Worm (Caenorhabditis elegans) whole organism, L4 larva: ENCODE data around the gene nas-3.

Source experiments
- F10B5.3 ChIP-seq: sonication (generic microtip); optimal IDR thresholded peaks from 2 replicates; lab custom pipeline; 2016; ENCODE audit warnings: mild to moderate bottlenecking, missing genetic modification characterization, missing compliant biosample characterization
- F37D6.2 ChIP-seq: sonication (generic microtip); optimal IDR thresholded peaks from 2 replicates; lab custom pipeline; 2016; ENCODE audit warnings: mild to moderate bottlenecking, missing genetic modification characterization, missing compliant biosample characterization
- F44E2.7 ChIP-seq: fragments of 200-800 bp; sonication (Bioruptor generic); IDR thresholded peaks from 2 replicates; pipeline ENCODE4 v2.1.2; 2022; ENCODE audit warnings: missing genetic modification characterization, missing compliant biosample characterization
- F49E8.2 ChIP-seq: sonication (generic microtip); optimal IDR thresholded peaks from 2 replicates; lab custom pipeline; 2016; ENCODE audit warnings: missing compliant biosample characterization, mild to moderate bottlenecking, missing genetic modification characterization, borderline replicate concordance
- Y5F2A.4 ChIP-seq: fragments of 200-800 bp; sonication (Bioruptor generic); optimal IDR thresholded peaks from 2 replicates; lab custom pipeline; 2018; ENCODE audit warnings: mild to moderate bottlenecking, missing genetic modification characterization, missing compliant biosample characterization
- Y75B8A.6 ChIP-seq: fragments of 200-800 bp; sonication (Bioruptor generic); IDR thresholded peaks from 2 replicates; pipeline ENCODE4 v1.3.6; 2022; ENCODE audit warnings: missing genetic modification reagents, missing genetic modification characterization, missing compliant biosample characterization
- ZK337.2 ChIP-seq: fragments of 200-800 bp; sonication (Bioruptor generic); IDR thresholded peaks from 2 replicates; pipeline ENCODE4 v1.3.6; 2022; ENCODE audit warnings: missing genetic modification reagents, missing genetic modification characterization, missing compliant biosample characterization
- attf-4 ChIP-seq: sonication (generic microtip); optimal IDR thresholded peaks from 3 replicates; lab custom pipeline; 2017; ENCODE audit warnings: missing biosample characterization, missing genetic modification characterization
- ceh-44 ChIP-seq: fragments of 200-800 bp; sonication (Bioruptor generic); IDR thresholded peaks from 2 replicates; pipeline ENCODE4 v1.3.6; 2022; ENCODE audit warnings: missing genetic modification reagents, missing genetic modification characterization, missing compliant biosample characterization
- ceh-82 ChIP-seq: sonication (generic microtip); optimal IDR thresholded peaks from 2 replicates; lab custom pipeline; 2017; ENCODE audit warnings: missing biosample characterization, missing genetic modification characterization
- ces-1 ChIP-seq: fragments of 150-350 bp; sonication (generic microtip); optimal IDR thresholded peaks from 4 replicates; lab custom pipeline; 2014; ENCODE audit warnings: missing biosample characterization, missing genetic modification reagents, missing genetic modification characterization
- cey-2 ChIP-seq: sonication (generic microtip); optimal IDR thresholded peaks from 3 replicates; lab custom pipeline; 2017; ENCODE audit warnings: missing genetic modification characterization, mild to moderate bottlenecking, missing compliant biosample characterization, antibody characterized with exemption, borderline replicate concordance; ENCODE audit not compliant: insufficient read depth
- daf-12 ChIP-seq: fragments of 150-350 bp; optimal IDR thresholded peaks from 2 replicates; lab custom pipeline; 2014; ENCODE audit warnings: missing biosample characterization, missing genetic modification reagents, missing genetic modification characterization
- daf-16 ChIP-seq, 3 experiments: sonication (generic microtip); optimal IDR thresholded peaks; 2 replicates each; lab custom pipeline; 2016 to 2017; ENCODE audit warnings: missing genetic modification characterization in 3 of 3, missing genetic modification reagents in 3 of 3, mild to moderate bottlenecking in 2 of 3, missing compliant biosample characterization in 2 of 3, missing biosample characterization in 1 of 3, moderate library complexity in 1 of 3
- daf-19 ChIP-seq: fragments of 200-800 bp; sonication (Bioruptor generic); conservative IDR thresholded peaks from 2 replicates; pipeline ENCODE4 v1.3.6; 2022; ENCODE audit warnings: missing genetic modification characterization, missing compliant biosample characterization
- dmd-8 ChIP-seq: fragments of 200-800 bp; sonication (Bioruptor generic); IDR thresholded peaks from 2 replicates; pipeline ENCODE4 v1.3.6; 2022; ENCODE audit warnings: missing genetic modification characterization, missing compliant biosample characterization
- dpl-1 ChIP-seq: fragments of 150-350 bp; optimal IDR thresholded peaks from 2 replicates; lab custom pipeline; 2014; ENCODE audit warnings: missing biosample characterization, missing genetic modification reagents, missing genetic modification characterization
- duxl-1 ChIP-seq: sonication (generic microtip); optimal IDR thresholded peaks from 2 replicates; lab custom pipeline; 2016; ENCODE audit warnings: mild to moderate bottlenecking, missing genetic modification characterization, moderate library complexity, missing compliant biosample characterization; ENCODE audit not compliant: poor library complexity
- dve-1 ChIP-seq: sonication (generic microtip); optimal IDR thresholded peaks from 2 replicates; lab custom pipeline; 2017; ENCODE audit warnings: antibody characterized with exemption, mild to moderate bottlenecking, missing genetic modification characterization, missing compliant biosample characterization; ENCODE audit not compliant: insufficient read depth
- egl-27 ChIP-seq: sonication (generic microtip); optimal IDR thresholded peaks from 3 replicates; lab custom pipeline; 2017; ENCODE audit warnings: missing biosample characterization, missing genetic modification reagents, missing genetic modification characterization
- jun-1 ChIP-seq: fragments of 150-350 bp; optimal IDR thresholded peaks from 2 replicates; lab custom pipeline; 2014; ENCODE audit warnings: missing biosample characterization, missing genetic modification reagents, missing genetic modification characterization
- lim-7 ChIP-seq: fragments of 200-800 bp; sonication (Bioruptor generic); IDR thresholded peaks from 2 replicates; pipeline ENCODE4 v1.3.6; 2022; ENCODE audit warnings: missing genetic modification characterization, missing compliant biosample characterization
- lin-1 ChIP-seq: fragments of 200-800 bp; sonication (Bioruptor generic); IDR thresholded peaks from 2 replicates; pipeline ENCODE4 v1.3.6; 2022; ENCODE audit warnings: missing genetic modification reagents, missing genetic modification characterization, missing compliant biosample characterization
- lin-15B ChIP-seq: fragments of 150-350 bp; sonication (generic microtip); optimal IDR thresholded peaks from 3 replicates; lab custom pipeline; 2014; ENCODE audit warnings: missing biosample characterization, missing genetic modification characterization
- lin-38 ChIP-seq: fragments of 200-800 bp; sonication (Bioruptor generic); IDR thresholded peaks from 2 replicates; pipeline ENCODE4 v1.3.6; 2022; ENCODE audit warnings: missing genetic modification reagents, missing genetic modification characterization, missing compliant biosample characterization
- mdt-29 ChIP-seq: fragments of 200-800 bp; sonication (Bioruptor generic); IDR thresholded peaks from 2 replicates; pipeline ENCODE4 v1.3.6; 2022; ENCODE audit warnings: missing genetic modification reagents, missing genetic modification characterization, missing compliant biosample characterization
- mep-1 ChIP-seq: fragments of 150-350 bp; sonication (generic microtip); optimal IDR thresholded peaks from 3 replicates; lab custom pipeline; 2014; ENCODE audit warnings: missing biosample characterization, missing genetic modification characterization
- mxl-2 ChIP-seq: fragments of 200-800 bp; sonication (Bioruptor generic); conservative IDR thresholded peaks from 2 replicates; pipeline ENCODE4 v1.3.6; 2022; ENCODE audit warnings: missing genetic modification reagents, missing genetic modification characterization, missing compliant biosample characterization
- mxl-3 ChIP-seq: fragments of 200-800 bp; sonication (Bioruptor generic); optimal IDR thresholded peaks from 2 replicates; lab custom pipeline; 2018; ENCODE audit warnings: mild to moderate bottlenecking, missing genetic modification characterization, missing compliant biosample characterization
- nhr-25 ChIP-seq: sonication (generic microtip); optimal IDR thresholded peaks from 2 replicates; lab custom pipeline; 2017; ENCODE audit warnings: missing genetic modification characterization, mild to moderate bottlenecking, missing compliant biosample characterization, antibody characterized with exemption, moderate library complexity, borderline replicate concordance; ENCODE audit not compliant: insufficient read depth
- nhr-76 ChIP-seq: fragments of 150-350 bp; optimal IDR thresholded peaks from 2 replicates; lab custom pipeline; 2014; ENCODE audit warnings: missing biosample characterization, missing genetic modification characterization
- nhr-77 ChIP-seq: fragments of 150-350 bp; optimal IDR thresholded peaks from 2 replicates; lab custom pipeline; 2014; ENCODE audit warnings: missing biosample characterization, missing genetic modification characterization
- php-3 ChIP-seq: fragments of 200-800 bp; sonication (Bioruptor generic); IDR thresholded peaks from 2 replicates; pipeline ENCODE4 v1.3.6; 2022; ENCODE audit warnings: missing genetic modification reagents, missing genetic modification characterization, missing compliant biosample characterization
- pqm-1 ChIP-seq: sonication (generic microtip); optimal IDR thresholded peaks from 2 replicates; lab custom pipeline; 2017; ENCODE audit warnings: missing biosample characterization, missing genetic modification characterization
- skn-1 ChIP-seq: fragments of 150-350 bp; optimal IDR thresholded peaks from 2 replicates; lab custom pipeline; 2014; ENCODE audit warnings: missing biosample characterization, missing genetic modification characterization
- snpc-4 ChIP-seq: fragments of 150-350 bp; optimal IDR thresholded peaks from 2 replicates; lab custom pipeline; 2014; ENCODE audit warnings: missing biosample characterization, missing genetic modification characterization
- tag-97 ChIP-seq: fragments of 200-800 bp; sonication (Bioruptor generic); IDR thresholded peaks from 2 replicates; pipeline ENCODE4 v1.3.6; 2022; ENCODE audit warnings: missing genetic modification characterization, missing compliant biosample characterization
- unc-39 ChIP-seq: sonication (generic microtip); optimal IDR thresholded peaks from 2 replicates; lab custom pipeline; 2017; ENCODE audit warnings: missing biosample characterization, missing genetic modification characterization
- zfp-3 ChIP-seq: fragments of 200-800 bp; sonication (Bioruptor generic); conservative IDR thresholded peaks from 2 replicates; pipeline ENCODE4 v1.3.6; 2022; ENCODE audit warnings: missing genetic modification reagents, missing genetic modification characterization, missing compliant biosample characterization
- zip-2 ChIP-seq: fragments of 150-350 bp; optimal IDR thresholded peaks from 2 replicates; lab custom pipeline; 2014; ENCODE audit warnings: missing biosample characterization, missing genetic modification characterization

Gene nas-3

DNA sequence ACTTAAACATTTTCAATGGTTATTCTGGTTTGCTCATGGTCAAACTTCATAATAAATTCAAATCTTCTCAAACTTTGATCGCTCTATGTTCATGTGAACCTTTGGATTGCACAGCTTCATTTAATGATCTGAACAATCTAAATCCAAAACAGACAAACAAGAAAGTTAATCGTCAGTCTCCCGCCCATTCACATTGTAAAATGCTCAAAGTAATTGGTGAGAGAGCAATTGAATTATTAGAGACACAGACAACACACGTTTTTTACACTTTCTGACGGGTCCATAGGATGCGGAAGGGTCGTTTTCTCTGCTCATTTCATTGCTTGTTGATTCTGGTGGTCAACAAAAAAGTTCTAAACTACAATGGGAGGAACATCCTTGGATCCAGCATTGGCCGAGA is 18.8 kb downstream of the nas-3 start, which contains the start of gene gsnl-1:
Gene gsnl-1, plus strand, starts transcription at position 301 of the 400 bp plus-strand sequence.
- TF ChIP-seq jun-1 (no peak), daf-16 (GFP tag; optimal IDR thresholded peaks at IDR 0.05; lab: Kevin White, UChicago) (peak in 1 of 2 experiments; percentile 37), daf-16 (tag; optimal IDR thresholded peaks at IDR 0.05; lab: Kevin White, UChicago) (no peak), egl-27 (tag; lab: Kevin White, UChicago) (no peak), unc-39 (tag; lab: Kevin White, UChicago) (no peak)

DNA sequence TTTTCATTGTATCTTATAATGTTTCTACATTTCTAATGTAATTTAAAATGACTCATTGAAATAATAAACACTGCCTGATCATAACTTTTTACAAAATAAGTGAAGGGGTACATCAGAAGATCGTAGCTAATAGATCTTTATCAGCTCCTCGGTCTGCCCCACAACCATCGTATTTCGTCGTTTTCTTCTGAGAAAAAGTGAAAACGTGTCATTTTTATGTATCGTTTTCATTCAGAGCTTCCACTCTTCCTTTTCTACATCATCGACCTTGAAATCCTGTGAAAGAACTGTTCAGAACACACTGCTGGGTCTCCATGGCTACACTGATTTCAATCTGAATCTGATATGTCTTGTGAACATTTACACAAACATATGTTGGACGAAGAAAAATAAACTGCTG is 21.3 kb downstream of the nas-3 start:
- TF ChIP-seq egl-27 (tag; lab: Kevin White, UChicago), result no peak
- no peak for TF ChIP-seq ceh-82 (tag; lab: Kevin White, UChicago)
- no peak for TF ChIP-seq lim-7
- TF ChIP-seq mxl-2 (GFP tag; lab: Robert Waterston, UW), result no peak
- no peak for TF ChIP-seq daf-19
- TF ChIP-seq ZK337.2 (GFP tag; lab: Robert Waterston, UW), result no peak
- no peak for TF ChIP-seq Y5F2A.4 (GFP tag; lab: Kevin White, UChicago)
- TF ChIP-seq F44E2.7 (GFP tag; lab: Robert Waterston, UW), result no peak
- no peak for TF ChIP-seq cey-2 (tag; lab: Kevin White, UChicago)
- TF ChIP-seq lin-15B (tag; lab: Kevin White, UChicago), result no peak
- no peak for TF ChIP-seq nhr-25
- no peak for TF ChIP-seq attf-4 (tag; lab: Kevin White, UChicago)
- TF ChIP-seq ces-1, result no peak
- TF ChIP-seq, all 104 proteins: peak for 0

DNA sequence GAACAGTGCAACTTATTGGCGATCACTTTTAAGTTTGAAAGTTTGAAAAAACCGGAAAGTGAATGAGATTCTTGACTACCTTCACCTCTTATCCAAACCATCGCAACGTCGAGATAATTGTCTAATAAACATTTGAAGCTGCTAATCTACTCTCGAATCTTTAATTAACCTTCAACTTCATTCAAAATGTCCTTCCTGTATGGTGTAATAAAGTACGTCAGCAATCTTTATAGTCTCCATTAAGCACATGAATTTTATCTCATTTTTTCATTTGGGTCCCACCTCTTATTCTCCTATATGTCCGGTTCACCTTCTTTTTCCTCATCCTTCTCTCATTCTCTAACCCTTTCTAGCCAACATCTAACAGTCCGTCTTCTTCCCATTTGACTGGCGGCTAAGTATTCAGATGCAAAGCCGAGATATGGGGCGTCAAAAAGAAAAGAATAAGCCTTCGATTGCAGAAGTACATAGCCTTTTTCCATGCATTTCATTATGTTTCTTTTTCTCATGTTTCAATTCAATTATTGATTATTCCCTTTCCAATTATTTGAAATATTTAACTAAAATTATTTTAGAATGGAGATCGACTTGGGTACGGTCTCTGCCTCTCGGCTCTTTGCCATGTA is 23.0 kb downstream of the nas-3 start, which contains the start of gene swt-5:
Gene swt-5, plus strand, starts transcription at position 576 of the 626 bp plus-strand sequence.
- TF ChIP-seq F10B5.3 (tag; lab: Kevin White, UChicago) (no peak), pqm-1 (no peak), dve-1 (tag; lab: Kevin White, UChicago) (no peak), daf-12 (tag; lab: Kevin White, UChicago) (no peak)

DNA sequence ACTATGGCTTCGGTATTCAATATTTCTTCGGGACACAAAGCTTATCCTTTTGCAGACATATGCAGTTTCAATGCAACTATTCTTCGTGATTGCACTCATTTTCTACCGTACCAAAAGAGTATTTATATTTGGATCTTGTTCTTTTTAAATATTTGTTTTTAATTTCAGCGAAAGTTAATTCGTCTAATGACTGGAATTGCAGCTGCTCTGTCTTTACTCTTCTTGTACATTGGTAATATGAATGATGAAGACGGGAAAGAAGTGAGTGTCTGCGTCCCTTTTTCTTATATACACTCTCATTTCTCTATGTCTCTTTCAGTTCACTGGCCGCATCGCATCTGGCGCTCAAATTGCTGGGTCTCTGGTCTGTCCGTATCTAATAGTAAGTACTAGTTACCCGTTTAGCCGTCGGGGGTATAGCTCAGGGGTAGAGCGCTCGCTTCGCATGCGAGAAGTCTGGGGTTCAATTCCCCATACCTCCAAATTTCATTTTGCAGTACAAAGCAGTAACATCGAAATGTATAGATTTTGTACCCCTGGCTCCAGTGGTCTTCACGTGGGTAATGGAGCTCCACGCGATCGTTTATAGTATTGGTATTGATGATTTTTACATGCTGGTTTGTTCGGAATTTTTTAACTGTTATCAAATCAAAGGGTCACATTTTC is 25.3 kb downstream of the nas-3 start:
- TF ChIP-seq mdt-29 (GFP tag; lab: Robert Waterston, UW) (peak; percentile 86), mxl-3 (GFP tag; lab: Kevin White, UChicago) (peak; percentile 54), nhr-25 (peak; percentile 39), skn-1 (tag; lab: Kevin White, UChicago) (no peak), mep-1 (tag; lab: Kevin White, UChicago) (peak; percentile 56), zfp-3 (GFP tag; lab: Robert Waterston, UW) (0 out of 2 replicates have a peak, but pooled peaks have one; percentile 59), tag-97 (GFP tag; lab: Robert Waterston, UW) (no peak), Y75B8A.6 (GFP tag; lab: Robert Waterston, UW) (0 out of 2 replicates have a peak, but pooled peaks have one; percentile 80), F37D6.2 (peak; percentile 35), mxl-2 (GFP tag; lab: Robert Waterston, UW) (0 out of 2 replicates have a peak, but pooled peaks have one; percentile 12), dpl-1 (GFP tag; lab: Kevin White, UChicago) (peak; percentile 21), zip-2 (tag; lab: Kevin White, UChicago) (no peak), dmd-8 (peak; percentile 97), snpc-4 (tag; lab: Kevin White, UChicago) (peak; percentile 81), ceh-82 (tag; lab: Kevin White, UChicago) (no peak), lin-1 (GFP tag; lab: Robert Waterston, UW) (peak; percentile 67; the same call in 1 of the 2 replicates), F49E8.2 (tag; lab: Kevin White, UChicago) (no peak), daf-19 (peak; percentile 89), dve-1 (tag; lab: Kevin White, UChicago) (no peak), daf-16 (GFP tag; optimal IDR thresholded peaks at IDR 0.05; lab: Kevin White, UChicago) (peak in 1 of 2 experiments; percentile 81), daf-16 (tag; optimal IDR thresholded peaks at IDR 0.05; lab: Kevin White, UChicago) (peak; percentile 51), ceh-44 (0 out of 2 replicates have a peak, but pooled peaks have one; percentile 43), duxl-1 (tag; lab: Kevin White, UChicago) (peak; percentile 65), lin-38 (GFP tag; lab: Robert Waterston, UW) (no peak; the same call in 1 of the 2 replicates), nhr-77 (peak; percentile 12), php-3 (GFP tag; lab: Robert Waterston, UW) (peak; percentile 61; the same call in 1 of the 2 replicates), nhr-76 (no peak), F44E2.7 (GFP tag; lab: Robert Waterston, UW) (0 out of 2 replicates have a peak, but pooled peaks have one; percentile 69)
